Fruit fly (Drosophila melanogaster) whole organism, embryonic: ENCODE data around the gene yellow-e3.
A peak's percentile ranks its signal among the peaks of the same experiment; 100 is the strongest.

Experiments used
- B-H2 ChIP-seq: fragments of 200-800 bp; sonication (Bioruptor generic); optimal IDR thresholded peaks from 2 replicates; lab custom pipeline; 2018; ENCODE audit warnings: missing biosample characterization, mild to moderate bottlenecking, missing genetic modification characterization
- Bgb ChIP-seq: fragments of 200-800 bp; sonication (Bioruptor generic); IDR thresholded peaks from 2 replicates; pipeline ENCODE4 v1.3.6; 2022; ENCODE audit warnings: missing biosample characterization, missing genetic modification characterization; ENCODE audit not compliant: partially characterized antibody
- CG12155 ChIP-seq: fragments of 200-800 bp; sonication (Bioruptor generic); optimal IDR thresholded peaks from 3 replicates; lab custom pipeline; 2016; ENCODE audit warnings: missing biosample characterization, missing genetic modification characterization
- CG12391 ChIP-seq: fragments of 200-800 bp; sonication (Bioruptor generic); optimal IDR thresholded peaks from 3 replicates; lab custom pipeline; 2018; ENCODE audit warnings: missing biosample characterization, mild to moderate bottlenecking, missing genetic modification characterization, moderate library complexity
- CG12744 ChIP-seq: fragments of 200-800 bp; sonication (Bioruptor generic); optimal IDR thresholded peaks from 2 replicates; lab custom pipeline; 2016; ENCODE audit warnings: missing biosample characterization, missing genetic modification characterization
- CG14050 ChIP-seq: fragments of 200-800 bp; sonication (Bioruptor generic); IDR thresholded peaks from 3 replicates; pipeline ENCODE4 v1.3.6; 2022; ENCODE audit warnings: missing biosample characterization, missing genetic modification characterization
- CG14441 ChIP-seq: fragments of 200-800 bp; sonication (Bioruptor generic); IDR thresholded peaks from 2 replicates; pipeline ENCODE4 v1.3.6; 2022; ENCODE audit warnings: missing biosample characterization, missing genetic modification characterization
- CG2129 ChIP-seq: fragments of 200-800 bp; sonication (Bioruptor generic); IDR thresholded peaks from 2 replicates; pipeline ENCODE4 v1.3.6; 2022; ENCODE audit warnings: missing biosample characterization, missing genetic modification characterization; ENCODE audit not compliant: partially characterized antibody
- CG2712 ChIP-seq: fragments of 200-800 bp; optimal IDR thresholded peaks from 3 replicates; lab custom pipeline; 2019; ENCODE audit warnings: missing biosample characterization, mild to moderate bottlenecking, missing genetic modification characterization, moderate library complexity
- CG30431 ChIP-seq: fragments of 200-800 bp; sonication (Bioruptor generic); optimal IDR thresholded peaks from 2 replicates; lab custom pipeline; 2017; ENCODE audit warnings: missing biosample characterization, missing genetic modification characterization
- CG32767 ChIP-seq: fragments of 200-800 bp; sonication (Bioruptor generic); IDR thresholded peaks from 2 replicates; pipeline ENCODE4 v1.3.6; 2022; ENCODE audit warnings: missing biosample characterization, missing genetic modification characterization
- CG6813 ChIP-seq: fragments of 200-800 bp; sonication (Bioruptor generic); optimal IDR thresholded peaks from 2 replicates; lab custom pipeline; 2017; ENCODE audit warnings: missing biosample characterization, missing genetic modification characterization, mild to moderate bottlenecking, moderate library complexity, missing genetic modification reagents
- CG9609 ChIP-seq: fragments of 200-800 bp; sonication (Bioruptor generic); optimal IDR thresholded peaks from 3 replicates; lab custom pipeline; 2016; ENCODE audit warnings: missing biosample characterization, missing genetic modification characterization
- CTCF ChIP-seq: fragments of 200-800 bp; sonication (Bioruptor generic); optimal IDR thresholded peaks from 2 replicates; lab custom pipeline; 2017; ENCODE audit warnings: missing biosample characterization, mild to moderate bottlenecking, missing genetic modification characterization, moderate library complexity
- Dp ChIP-seq: fragments of 200-800 bp; sonication (Bioruptor generic); optimal IDR thresholded peaks from 2 replicates; lab custom pipeline; 2018; ENCODE audit warnings: missing biosample characterization, mild to moderate bottlenecking, missing genetic modification characterization, moderate library complexity
- Fer3 ChIP-seq: fragments of 200-800 bp; sonication (Bioruptor generic); optimal IDR thresholded peaks from 2 replicates; lab custom pipeline; 2018; ENCODE audit warnings: missing biosample characterization, mild to moderate bottlenecking, missing genetic modification characterization, moderate library complexity
- HmgD ChIP-seq: fragments of 200-800 bp; sonication (Bioruptor generic); optimal IDR thresholded peaks from 3 replicates; lab custom pipeline; 2016; ENCODE audit warnings: missing biosample characterization, missing genetic modification characterization
- Hr39 ChIP-seq: fragments of >200 bp; optimal IDR thresholded peaks from 2 replicates; lab custom pipeline; 2017
- Lhr ChIP-seq: fragments of 200-800 bp; sonication (Bioruptor generic); optimal IDR thresholded peaks from 3 replicates; lab custom pipeline; 2017; ENCODE audit warnings: mild to moderate bottlenecking, missing biosample characterization, missing genetic modification reagents, missing genetic modification characterization
- Trl ChIP-seq, 3 experiments: fragments of >200 bp in 2 of 3; fragments of 200-800 bp in 1 of 3; sonication (Bioruptor generic) in 1 of 3; optimal IDR thresholded peaks; 2 replicates in 1 of 3; 3 replicates in 2 of 3; lab custom pipeline; 2016 to 2017; ENCODE audit warnings: missing biosample characterization in 1 of 3, missing genetic modification characterization in 1 of 3
- bcd ChIP-seq: fragments of 200-800 bp; sonication (Bioruptor generic); optimal IDR thresholded peaks from 2 replicates; lab custom pipeline; 2017; ENCODE audit warnings: missing biosample characterization, mild to moderate bottlenecking, missing genetic modification characterization
- cad ChIP-seq: fragments of >200 bp; optimal IDR thresholded peaks from 2 replicates; lab custom pipeline; 2017; ENCODE audit warnings: missing biosample characterization, missing genetic modification characterization
- ems ChIP-seq: fragments of 200-800 bp; sonication (Bioruptor generic); optimal IDR thresholded peaks from 3 replicates; lab custom pipeline; 2016; ENCODE audit warnings: missing biosample characterization, missing genetic modification characterization
- gro ChIP-seq: fragments of 200-800 bp; sonication (Bioruptor generic); optimal IDR thresholded peaks from 2 replicates; lab custom pipeline; 2016; ENCODE audit warnings: missing biosample characterization, missing genetic modification characterization
- gsb ChIP-seq: fragments of 200-800 bp; sonication (Bioruptor generic); IDR thresholded peaks from 2 replicates; pipeline ENCODE4 v1.3.6; 2022; ENCODE audit warnings: missing biosample characterization, missing genetic modification characterization
- hkb ChIP-seq, 2 experiments: fragments of 200-800 bp in 1 of 2; fragments of >200 bp in 1 of 2; sonication (Bioruptor generic) in 1 of 2; IDR thresholded peaks in 1 of 2; optimal IDR thresholded peaks in 1 of 2; 2 replicates each; pipeline versions ENCODE4 v1.3.6 to Lab custom; 2017 to 2022; ENCODE audit warnings: missing biosample characterization in 1 of 2, missing genetic modification characterization in 1 of 2
- ken ChIP-seq: fragments of 200-800 bp; sonication (Bioruptor generic); IDR thresholded peaks from 3 replicates; pipeline ENCODE4 v1.3.6; 2022; ENCODE audit warnings: missing biosample characterization, missing genetic modification characterization
- lov ChIP-seq, 2 experiments: fragments of 200-800 bp in 1 of 2; fragments of >200 bp in 1 of 2; sonication (Bioruptor generic) in 1 of 2; IDR thresholded peaks in 1 of 2; optimal IDR thresholded peaks in 1 of 2; 2 replicates in 1 of 2; 3 replicates in 1 of 2; pipeline versions ENCODE4 v1.3.6 to Lab custom; 2017 to 2022; ENCODE audit warnings: missing biosample characterization in 1 of 2, missing genetic modification characterization in 1 of 2
- oc ChIP-seq: fragments of 200-800 bp; sonication (Bioruptor generic); optimal IDR thresholded peaks from 2 replicates; lab custom pipeline; 2018; ENCODE audit warnings: missing biosample characterization, mild to moderate bottlenecking, missing genetic modification characterization, moderate library complexity
- pfk ChIP-seq: fragments of 200-800 bp; sonication (Bioruptor generic); optimal IDR thresholded peaks from 2 replicates; lab custom pipeline; 2018; ENCODE audit warnings: missing biosample characterization, mild to moderate bottlenecking, missing genetic modification characterization, moderate library complexity
- pho ChIP-seq: fragments of 200-800 bp; sonication (Bioruptor generic); optimal IDR thresholded peaks from 2 replicates; lab custom pipeline; 2016; ENCODE audit warnings: missing biosample characterization, missing genetic modification characterization
- pita ChIP-seq: fragments of 200-800 bp; sonication (Bioruptor generic); optimal IDR thresholded peaks from 2 replicates; lab custom pipeline; 2017; ENCODE audit warnings: missing biosample characterization, mild to moderate bottlenecking, missing genetic modification characterization
- rib ChIP-seq: fragments of 200-800 bp; sonication (Bioruptor generic); IDR thresholded peaks from 2 replicates; pipeline ENCODE4 v1.3.6; 2022; ENCODE audit warnings: missing biosample characterization, missing genetic modification characterization
- sc ChIP-seq, 3 experiments: fragments of >200 bp in 2 of 3; fragments of 200-800 bp in 1 of 3; sonication (Bioruptor generic) in 1 of 3; optimal IDR thresholded peaks; 2 replicates in 2 of 3; 3 replicates in 1 of 3; lab custom pipeline; 2017; ENCODE audit warnings: mild to moderate bottlenecking in 1 of 3, missing biosample characterization in 1 of 3, missing genetic modification characterization in 1 of 3, missing genetic modification reagents in 1 of 3
- sim ChIP-seq: fragments of 200-800 bp; sonication (Bioruptor generic); IDR thresholded peaks from 2 replicates; pipeline ENCODE4 v1.3.6; 2022; ENCODE audit warnings: missing biosample characterization, missing genetic modification characterization
- sob ChIP-seq: fragments of 200-800 bp; sonication (Bioruptor generic); IDR thresholded peaks from 2 replicates; pipeline ENCODE4 v1.3.6; 2022; ENCODE audit warnings: missing biosample characterization, missing genetic modification characterization
- vfl ChIP-seq: fragments of 200-800 bp; sonication (Bioruptor generic); optimal IDR thresholded peaks from 2 replicates; lab custom pipeline; 2016; ENCODE audit warnings: missing biosample characterization, missing genetic modification characterization
- z ChIP-seq: fragments of 200-800 bp; sonication (Bioruptor generic); IDR thresholded peaks from 3 replicates; pipeline ENCODE4 v1.3.6; 2022; ENCODE audit warnings: missing biosample characterization, missing genetic modification characterization
- zfh2 ChIP-seq: fragments of 200-800 bp; sonication (Bioruptor generic); optimal IDR thresholded peaks from 2 replicates; lab custom pipeline; 2016; ENCODE audit warnings: missing biosample characterization, missing genetic modification characterization

Gene yellow-e3

DNA sequence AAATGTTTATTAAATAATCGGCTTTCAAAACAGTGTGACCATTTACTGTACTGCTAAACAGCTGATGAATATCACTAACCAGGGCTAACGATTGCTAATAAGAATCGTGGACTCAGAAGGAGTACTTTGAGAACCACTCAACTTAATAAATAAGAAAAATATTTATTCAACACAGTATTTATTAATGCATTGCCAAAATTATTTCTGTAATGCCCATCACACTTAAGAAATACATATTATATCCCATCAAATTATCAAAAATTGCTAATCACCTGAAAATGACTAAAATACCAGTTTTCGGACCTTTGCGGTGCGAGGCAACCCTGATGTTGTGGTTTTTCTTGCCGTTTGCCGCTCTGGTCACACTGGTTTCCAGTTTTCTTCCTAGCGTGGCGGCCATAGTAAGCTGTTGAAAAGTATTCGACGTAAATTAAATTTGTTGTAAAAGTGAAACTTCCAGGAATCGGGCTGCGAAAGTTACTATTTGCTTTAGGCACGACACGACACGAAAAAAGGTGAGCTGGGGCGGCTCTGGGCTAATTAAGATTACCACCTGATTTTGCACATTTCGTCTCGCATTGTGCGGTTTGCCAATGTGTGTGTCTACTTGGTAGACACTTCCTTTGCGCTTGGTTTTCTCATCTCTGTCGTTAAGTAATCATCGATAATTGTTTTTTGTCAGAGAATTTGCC lies 22.8 kb downstream of the yellow-e3 start, which contains the start of the genes mRpS21 and Droj2 (continued):
- TF ChIP-seq CG12391 (tag; lab: Kevin White, UChicago) = peak; percentile 71
- peak; percentile 12 for TF ChIP-seq CG9609 (GFP tag; lab: Kevin White, UChicago)
- peak; percentile 57 for TF ChIP-seq bcd (GFP tag; lab: Kevin White, UChicago)
- peak; percentile 31; the same call in 1 of the 2 replicates for TF ChIP-seq rib (GFP tag; lab: Robert Waterston, UW)
- no peak for TF ChIP-seq lov (optimal IDR thresholded peaks at IDR 0.05; lab: Kevin White, UChicago)
- TF ChIP-seq lov (GFP tag; IDR thresholded peaks at IDR 0.05; lab: Robert Waterston, UW) = no peak
- no peak for TF ChIP-seq gro (GFP tag; lab: Kevin White, UChicago)
- TF ChIP-seq pfk (GFP tag; lab: Kevin White, UChicago) = no peak
- TF ChIP-seq sc (optimal IDR thresholded peaks at IDR 0.05; lab: Kevin White, UChicago) = no peak
- no peak for TF ChIP-seq sc (GFP tag; optimal IDR thresholded peaks at IDR 0.05; lab: Kevin White, UChicago)
- no peak for TF ChIP-seq ken (GFP tag; lab: Robert Waterston, UW)
- TF ChIP-seq ems (GFP tag; lab: Kevin White, UChicago) = peak; percentile 15
- no peak for TF ChIP-seq gsb (GFP tag; lab: Robert Waterston, UW)
- no peak for TF ChIP-seq CTCF
- peak; percentile 59 for TF ChIP-seq sob
- no peak for TF ChIP-seq CG32767 (GFP tag; lab: Robert Waterston, UW)
- TF ChIP-seq CG2129 (GFP tag; lab: Robert Waterston, UW) = no peak
- TF ChIP-seq Hr39 (lab: Kevin White, UChicago) = no peak
- TF ChIP-seq Dp = peak; percentile 37
- no peak for TF ChIP-seq B-H2 (GFP tag; lab: Kevin White, UChicago)
- no peak for TF ChIP-seq CG14050 (GFP tag; lab: Robert Waterston, UW)
- TF ChIP-seq zfh2 (GFP tag; lab: Kevin White, UChicago) = peak; percentile 62
- TF ChIP-seq oc = no peak
- peak; percentile 66 for TF ChIP-seq pho (GFP tag; lab: Kevin White, UChicago)
- TF ChIP-seq Lhr = peak; percentile 71
- peak; percentile 47 for TF ChIP-seq Fer3
- peak; percentile 64 for TF ChIP-seq CG2712 (tag; lab: Kevin White, UChicago)

DNA sequence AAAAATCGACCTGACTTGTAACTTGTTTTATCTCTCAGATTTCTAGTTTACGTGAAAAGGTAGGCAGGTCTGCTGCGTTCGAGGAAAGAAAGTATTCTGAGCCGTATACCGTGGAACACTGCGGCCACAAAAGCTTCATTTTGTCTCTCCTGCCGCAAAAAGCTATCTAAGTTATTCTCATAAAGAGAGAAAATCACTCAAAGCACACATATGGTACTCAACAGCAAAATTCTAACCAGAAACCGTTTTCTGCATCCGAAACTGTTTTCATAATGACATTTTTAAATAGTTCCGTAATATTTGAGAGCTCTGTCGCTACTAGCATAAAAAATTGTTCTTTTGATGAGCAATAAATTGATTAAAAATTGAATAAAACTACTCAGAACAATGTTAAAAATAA lies 25.0 kb downstream of the yellow-e3 start, which contains the start of the genes CG9813 and CG8870:
Gene CG9813 (minus strand): TSS at position 101 of the 400 bp plus-strand sequence.
Gene CG8870 (plus strand): TSS at position 168 of the 400 bp plus-strand sequence.
- TF ChIP-seq pita (GFP tag; lab: Kevin White, UChicago) (no peak), oc (no peak), cad (no peak), sc (optimal IDR thresholded peaks at IDR 0.05; lab: Kevin White, UChicago) (no peak), sc (GFP tag; optimal IDR thresholded peaks at IDR 0.05; lab: Kevin White, UChicago) (no peak), CG12155 (GFP tag; lab: Kevin White, UChicago) (no peak), CG30431 (GFP tag; lab: Kevin White, UChicago) (no peak), vfl (GFP tag; lab: Kevin White, UChicago) (no peak), CG6813 (GFP tag; lab: Kevin White, UChicago) (no peak), HmgD (GFP tag; lab: Kevin White, UChicago) (no peak), CG14441 (no peak), Trl (optimal IDR thresholded peaks at IDR 0.05; lab: Kevin White, UChicago) (peak; percentile 36 to 52), Trl (GFP tag; optimal IDR thresholded peaks at IDR 0.05; lab: Kevin White, UChicago) (no peak), z (GFP tag; lab: Robert Waterston, UW) (0 out of 3 replicates have a peak, but pooled peaks have one; percentile 32), Bgb (GFP tag; lab: Robert Waterston, UW) (no peak), CG12744 (GFP tag; lab: Kevin White, UChicago) (no peak), sim (GFP tag; lab: Robert Waterston, UW) (no peak), hkb (optimal IDR thresholded peaks at IDR 0.05; lab: Kevin White, UChicago) (no peak), hkb (GFP tag; IDR thresholded peaks at IDR 0.05; lab: Robert Waterston, UW) (0 out of 2 replicates have a peak, but pooled peaks have one; percentile 28)
